Worm (Caenorhabditis elegans) whole organism, L3 larva: ENCODE measurements around the gene immp-2.

Source experiments
- ceh-28 ChIP-seq: fragments of 150-350 bp; optimal IDR thresholded peaks from 2 replicates; lab custom pipeline; 2014; ENCODE audit warnings: missing biosample characterization, missing genetic modification reagents, missing genetic modification characterization
- fos-1 ChIP-seq: fragments of 150-350 bp; optimal IDR thresholded peaks from 2 replicates; lab custom pipeline; 2014; ENCODE audit warnings: missing biosample characterization, missing genetic modification characterization

DNA sequence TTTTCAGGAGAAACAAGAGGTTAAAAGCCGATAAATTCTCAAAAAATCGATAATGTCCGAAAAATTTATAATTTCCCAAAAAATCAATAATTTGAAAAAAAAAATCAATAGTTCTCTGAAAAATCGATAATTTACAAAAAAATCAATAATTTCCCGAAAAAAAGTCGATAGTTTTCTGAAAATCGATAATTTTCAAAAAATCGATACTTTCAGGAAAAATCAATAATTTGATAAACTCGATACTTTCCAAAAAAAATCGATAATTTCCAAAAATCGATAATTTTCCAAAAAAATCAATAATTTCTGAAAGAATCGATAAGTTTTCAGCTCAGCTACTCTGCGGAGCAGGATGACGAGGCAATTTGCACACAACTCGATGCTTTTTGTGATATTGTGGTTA is 6.0 kb downstream of the immp-2 start:
- TF ChIP-seq fos-1 (tag; lab: Kevin White, UChicago), result no peak
- peak; percentile 99 for TF ChIP-seq ceh-28 (tag; lab: Kevin White, UChicago)
